Worm (Caenorhabditis elegans) whole organism, L3 larva: Measurements from ENCODE around the gene ZK1236.5.

ENCODE experiments used
- ZK546.5 ChIP-seq: sonication (generic microtip); optimal IDR thresholded peaks from 2 replicates; lab custom pipeline; 2017; ENCODE audit warnings: missing biosample characterization, missing genetic modification characterization
- aly-2 ChIP-seq: fragments of 150-350 bp; optimal IDR thresholded peaks from 2 replicates; lab custom pipeline; 2014; ENCODE audit warnings: missing biosample characterization, missing genetic modification characterization
- ama-1 ChIP-seq: fragments of 150-350 bp; optimal IDR thresholded peaks from 2 replicates; lab custom pipeline; 2018
- ceh-16 ChIP-seq: sonication (generic microtip); optimal IDR thresholded peaks from 2 replicates; lab custom pipeline; 2017; ENCODE audit warnings: missing biosample characterization, missing genetic modification characterization
- ceh-28 ChIP-seq: fragments of 150-350 bp; optimal IDR thresholded peaks from 2 replicates; lab custom pipeline; 2014; ENCODE audit warnings: missing biosample characterization, missing genetic modification reagents, missing genetic modification characterization
- ceh-82 ChIP-seq: fragments of 150-350 bp; optimal IDR thresholded peaks from 2 replicates; lab custom pipeline; 2014; ENCODE audit warnings: missing biosample characterization, missing genetic modification characterization
- ceh-9 ChIP-seq: sonication (generic microtip); optimal IDR thresholded peaks from 2 replicates; lab custom pipeline; 2018; ENCODE audit warnings: missing biosample characterization, missing genetic modification characterization
- daf-12 ChIP-seq: fragments of 150-350 bp; optimal IDR thresholded peaks from 2 replicates; lab custom pipeline; 2014; ENCODE audit warnings: missing biosample characterization, missing genetic modification reagents, missing genetic modification characterization
- egl-27 ChIP-seq: sonication (generic microtip); optimal IDR thresholded peaks from 4 replicates; lab custom pipeline; 2017; ENCODE audit warnings: missing biosample characterization, missing genetic modification reagents, missing genetic modification characterization
- egl-5 ChIP-seq: fragments of 150-350 bp; optimal IDR thresholded peaks from 2 replicates; lab custom pipeline; 2017; ENCODE audit warnings: missing biosample characterization, missing genetic modification reagents, missing genetic modification characterization, inconsistent platforms
- elt-1 ChIP-seq: fragments of 150-350 bp; optimal IDR thresholded peaks from 2 replicates; lab custom pipeline; 2014; ENCODE audit warnings: missing biosample characterization, missing genetic modification characterization
- elt-2 ChIP-seq: sonication (generic microtip); optimal IDR thresholded peaks from 2 replicates; lab custom pipeline; 2016; ENCODE audit warnings: missing genetic modification reagents, mild to moderate bottlenecking, missing genetic modification characterization, missing compliant biosample characterization
- elt-3 ChIP-seq, 3 experiments: fragments of 150-350 bp in 1 of 3; sonication (generic microtip) in 2 of 3; optimal IDR thresholded peaks; 2 replicates in 2 of 3; 4 replicates in 1 of 3; lab custom pipeline; 2014 to 2017; ENCODE audit warnings: missing biosample characterization in 3 of 3, missing genetic modification characterization in 3 of 3
- eor-1 ChIP-seq, 2 experiments: fragments of 150-350 bp; optimal IDR thresholded peaks; 2 replicates each; lab custom pipeline; 2014 to 2018; ENCODE audit warnings: missing biosample characterization in 2 of 2, missing genetic modification characterization in 2 of 2
- fkh-10 ChIP-seq: sonication (generic microtip); optimal IDR thresholded peaks from 2 replicates; lab custom pipeline; 2017; ENCODE audit warnings: missing biosample characterization, missing genetic modification reagents, missing genetic modification characterization
- fkh-2 ChIP-seq: fragments of 150-350 bp; optimal IDR thresholded peaks from 2 replicates; lab custom pipeline; 2014; ENCODE audit warnings: missing biosample characterization, missing genetic modification reagents, missing genetic modification characterization
- fos-1 ChIP-seq: fragments of 150-350 bp; optimal IDR thresholded peaks from 2 replicates; lab custom pipeline; 2014; ENCODE audit warnings: missing biosample characterization, missing genetic modification characterization
- hmg-11 ChIP-seq: sonication (generic microtip); optimal IDR thresholded peaks from 2 replicates; lab custom pipeline; 2016; ENCODE audit warnings: missing genetic modification characterization, missing compliant biosample characterization
- jun-1 ChIP-seq: fragments of 150-350 bp; optimal IDR thresholded peaks from 2 replicates; lab custom pipeline; 2014; ENCODE audit warnings: missing biosample characterization, missing genetic modification reagents, missing genetic modification characterization
- lin-15B ChIP-seq: fragments of 150-350 bp; optimal IDR thresholded peaks from 2 replicates; lab custom pipeline; 2014; ENCODE audit warnings: missing biosample characterization, missing genetic modification characterization
- lin-39 ChIP-seq: fragments of 150-350 bp; optimal IDR thresholded peaks from 2 replicates; lab custom pipeline; 2018; ENCODE audit warnings: missing biosample characterization, missing genetic modification reagents, missing genetic modification characterization
- lsy-12 ChIP-seq: sonication (generic microtip); optimal IDR thresholded peaks from 2 replicates; lab custom pipeline; 2016; ENCODE audit warnings: mild to moderate bottlenecking, missing genetic modification characterization, missing compliant biosample characterization
- mdl-1 ChIP-seq: fragments of 150-350 bp; optimal IDR thresholded peaks from 2 replicates; lab custom pipeline; 2014; ENCODE audit warnings: missing biosample characterization, missing genetic modification characterization
- mml-1 ChIP-seq: fragments of 150-350 bp; sonication (generic microtip); optimal IDR thresholded peaks from 3 replicates; lab custom pipeline; 2014; ENCODE audit warnings: missing biosample characterization, missing genetic modification characterization
- nfya-1 ChIP-seq: sonication (generic microtip); optimal IDR thresholded peaks from 2 replicates; lab custom pipeline; 2017; ENCODE audit warnings: missing genetic modification characterization, mild to moderate bottlenecking, missing compliant biosample characterization, antibody characterized with exemption, moderate library complexity; ENCODE audit not compliant: insufficient read depth
- nhr-12 ChIP-seq: fragments of 150-350 bp; optimal IDR thresholded peaks from 2 replicates; lab custom pipeline; 2014; ENCODE audit warnings: missing biosample characterization, missing genetic modification characterization
- nhr-23 ChIP-seq: fragments of 150-350 bp; optimal IDR thresholded peaks from 2 replicates; lab custom pipeline; 2014; ENCODE audit warnings: missing biosample characterization, missing genetic modification reagents, missing genetic modification characterization
- nhr-237 ChIP-seq: fragments of 150-350 bp; optimal IDR thresholded peaks from 2 replicates; lab custom pipeline; 2014; ENCODE audit warnings: missing biosample characterization, missing genetic modification characterization
- nhr-25 ChIP-seq: sonication (generic microtip); optimal IDR thresholded peaks from 2 replicates; lab custom pipeline; 2017; ENCODE audit warnings: missing biosample characterization, missing genetic modification characterization
- nhr-28 ChIP-seq: fragments of 150-350 bp; optimal IDR thresholded peaks from 2 replicates; lab custom pipeline; 2014; ENCODE audit warnings: missing biosample characterization, missing genetic modification characterization
- nhr-67 ChIP-seq: fragments of 150-350 bp; optimal IDR thresholded peaks from 2 replicates; lab custom pipeline; 2014; ENCODE audit warnings: missing biosample characterization, missing genetic modification characterization
- nhr-76 ChIP-seq: fragments of 150-350 bp; sonication (generic microtip); optimal IDR thresholded peaks from 5 replicates; lab custom pipeline; 2014; ENCODE audit warnings: missing biosample characterization, missing genetic modification characterization
- pha-4 ChIP-seq: fragments of 150-350 bp; optimal IDR thresholded peaks from 2 replicates; lab custom pipeline; 2014; ENCODE audit warnings: missing biosample characterization, missing genetic modification reagents, missing genetic modification characterization
- pqm-1 ChIP-seq: fragments of 150-350 bp; optimal IDR thresholded peaks from 2 replicates; lab custom pipeline; 2017; ENCODE audit warnings: missing biosample characterization, missing genetic modification characterization, inconsistent platforms
- sea-2 ChIP-seq: fragments of 150-350 bp; sonication (generic microtip); optimal IDR thresholded peaks from 4 replicates; lab custom pipeline; 2014; ENCODE audit warnings: missing biosample characterization, missing genetic modification reagents, missing genetic modification characterization
- skn-1 ChIP-seq: fragments of 150-350 bp; optimal IDR thresholded peaks from 2 replicates; lab custom pipeline; 2014; ENCODE audit warnings: missing biosample characterization, missing genetic modification characterization
- snpc-4 ChIP-seq: fragments of 150-350 bp; optimal IDR thresholded peaks from 2 replicates; lab custom pipeline; 2014; ENCODE audit warnings: missing biosample characterization, missing genetic modification characterization
- unc-39 ChIP-seq: sonication (generic microtip); optimal IDR thresholded peaks from 4 replicates; lab custom pipeline; 2017; ENCODE audit warnings: missing biosample characterization, missing genetic modification characterization
- unc-62 ChIP-seq: fragments of 150-350 bp; sonication (generic microtip); optimal IDR thresholded peaks from 4 replicates; lab custom pipeline; 2014; ENCODE audit warnings: missing biosample characterization, missing genetic modification reagents, missing genetic modification characterization
- zag-1 ChIP-seq: fragments of 150-350 bp; optimal IDR thresholded peaks from 2 replicates; lab custom pipeline; 2014; ENCODE audit warnings: missing biosample characterization, missing genetic modification characterization
- ztf-11 ChIP-seq: fragments of 150-350 bp; optimal IDR thresholded peaks from 2 replicates; lab custom pipeline; 2014; ENCODE audit warnings: missing biosample characterization, missing genetic modification characterization
- ztf-4 ChIP-seq: fragments of 150-350 bp; optimal IDR thresholded peaks from 2 replicates; lab custom pipeline; 2014; ENCODE audit warnings: missing biosample characterization, missing genetic modification characterization

ZK1236.5 gene

DNA sequence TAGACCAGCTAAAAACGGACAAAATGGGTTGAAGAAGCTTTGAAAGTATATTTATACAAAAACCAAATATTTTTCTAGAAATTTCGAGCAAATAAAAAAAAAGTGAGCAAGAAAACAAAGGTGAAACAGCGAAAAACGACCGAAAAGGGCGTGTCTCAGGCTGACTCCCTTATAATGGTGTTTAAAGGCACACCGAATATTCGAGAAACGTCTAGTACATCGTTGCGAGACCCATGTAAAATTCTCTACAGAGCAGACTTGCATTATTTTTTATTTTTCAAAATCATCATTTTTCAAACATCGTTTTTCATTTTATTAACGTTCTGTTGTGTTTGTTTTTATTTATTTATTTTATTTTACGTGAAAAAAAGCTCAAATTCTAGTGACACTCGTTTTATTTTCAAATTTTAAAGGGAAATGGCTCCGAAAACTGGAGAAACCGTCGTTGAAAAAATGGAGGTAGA lies 15.0 kb upstream of the ZK1236.5 start, which contains the start of gene rpn-3 (continued):
- TF ChIP-seq nhr-23 (tag; lab: Kevin White, UChicago) (peak; percentile 98), daf-12 (no peak), nhr-12 (tag; lab: Kevin White, UChicago) (no peak), eor-1 (tag; optimal IDR thresholded peaks at IDR 0.05; lab: Kevin White, UChicago) (peak in 1 of 2 experiments; percentile 89)
- TF ChIP-seq, all 47 proteins: peak for 36

- no peak for TF ChIP-seq ztf-4
- no peak for TF ChIP-seq egl-27 (tag; lab: Kevin White, UChicago)
- TF ChIP-seq sea-2 (GFP tag; lab: Kevin White, UChicago) = no peak
- no peak for TF ChIP-seq mml-1
- TF ChIP-seq nhr-25 (tag; lab: Kevin White, UChicago) = no peak
- no peak for TF ChIP-seq lsy-12 (tag; lab: Kevin White, UChicago)
- TF ChIP-seq ZK546.5 (tag; lab: Kevin White, UChicago) = no peak
- no peak for TF ChIP-seq ceh-16 (tag; lab: Kevin White, UChicago)
- no peak for TF ChIP-seq unc-62
- TF ChIP-seq aly-2 = no peak
- no peak for TF ChIP-seq nhr-237 (tag; lab: Kevin White, UChicago)
- no peak for TF ChIP-seq nhr-76 (tag; lab: Kevin White, UChicago)
- TF ChIP-seq jun-1 = no peak
- TF ChIP-seq mdl-1 (tag; lab: Kevin White, UChicago) = no peak
- no peak for TF ChIP-seq fkh-10 (GFP tag; lab: Kevin White, UChicago)
- no peak for TF ChIP-seq eor-1 (tag; optimal IDR thresholded peaks at IDR 0.05; lab: Kevin White, UChicago)
- TF ChIP-seq nhr-67 = no peak
These were observed 14.5 kb upstream of the ZK1236.5 start, which contains the start of gene hsp-110 for ce11 chrIII:8446534-8446933. Gene hsp-110, minus strand, starts transcription at chrIII:8446909.

- peak; percentile 16 for TF ChIP-seq pha-4 (tag; lab: Kevin White, UChicago)
- no peak for TF ChIP-seq lin-39 (tag; lab: Kevin White, UChicago)
- peak; percentile 81 for TF ChIP-seq ama-1 (lab: Kevin White, UChicago)
These were observed 14.0 kb upstream of the ZK1236.5 start for ce11 chrIII:8446061-8446460.

DNA sequence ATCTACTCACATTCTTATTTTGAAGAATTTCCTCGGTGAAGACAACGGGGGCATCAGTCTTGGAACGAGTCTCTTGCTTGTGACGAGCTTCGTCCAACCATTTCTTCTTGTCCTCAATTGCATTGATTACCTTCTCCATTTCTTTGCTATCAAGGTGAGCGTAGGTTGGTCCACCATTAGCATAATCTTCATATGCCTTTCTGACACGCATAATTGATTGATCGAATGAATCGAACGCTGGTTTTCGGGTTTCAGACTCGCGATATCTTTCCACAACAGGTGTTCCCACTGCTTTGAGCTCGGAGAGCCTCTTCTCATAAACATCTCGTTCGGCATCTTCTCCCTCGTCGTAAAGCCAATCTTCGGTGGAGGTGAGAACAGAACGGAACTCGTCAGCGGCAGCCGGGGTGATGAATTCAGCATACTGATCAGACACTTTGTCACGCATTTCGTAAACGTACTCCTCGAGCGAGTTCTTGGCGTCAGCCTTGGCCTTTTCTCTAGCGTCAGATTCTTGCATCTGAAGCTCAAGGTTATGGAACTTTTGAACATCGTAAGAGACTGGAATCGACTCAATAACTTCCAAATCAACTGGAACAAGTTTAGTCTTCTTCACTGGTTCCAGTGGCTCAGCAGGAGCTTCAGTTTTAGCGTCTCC lies 12.5 kb upstream of the ZK1236.5 start:
- TF ChIP-seq elt-1 (no peak), ceh-82 (tag; lab: Kevin White, UChicago) (no peak), ama-1 (lab: Kevin White, UChicago) (peak; percentile 27)
- TF ChIP-seq, all 47 proteins: peak for 1

ce11 chrIII:8443557-8444131 lies 11.6 kb upstream of the ZK1236.5 start, which contains the start of gene ufbp-1:
Gene ufbp-1, minus strand, starts transcription at chrIII:8443607.
- TF ChIP-seq nhr-76 (tag; lab: Kevin White, UChicago) = no peak
- TF ChIP-seq lsy-12 (tag; lab: Kevin White, UChicago) = peak; percentile 67
- no peak for TF ChIP-seq sea-2 (GFP tag; lab: Kevin White, UChicago)
- TF ChIP-seq fos-1 = peak; percentile 9
- no peak for TF ChIP-seq ztf-11 (tag; lab: Kevin White, UChicago)
- no peak for TF ChIP-seq egl-5 (tag; lab: Kevin White, UChicago)
- TF ChIP-seq nhr-67 = no peak
- no peak for TF ChIP-seq skn-1 (tag; lab: Kevin White, UChicago)
- peak; percentile 94 for TF ChIP-seq nfya-1 (tag; lab: Kevin White, UChicago)
- no peak for TF ChIP-seq unc-62
- TF ChIP-seq nhr-23 (tag; lab: Kevin White, UChicago) = peak; percentile 31
- TF ChIP-seq ceh-28 = no peak
- TF ChIP-seq hmg-11 = peak; percentile 20
- no peak for TF ChIP-seq elt-3 (tag; optimal IDR thresholded peaks at IDR 0.05; lab: Kevin White, UChicago)
- TF ChIP-seq ceh-9 = no peak
- no peak for TF ChIP-seq elt-1
- no peak for TF ChIP-seq egl-27 (tag; lab: Kevin White, UChicago)
- no peak for TF ChIP-seq ceh-82 (tag; lab: Kevin White, UChicago)
- peak; percentile 69 for TF ChIP-seq elt-2 (tag; lab: Kevin White, UChicago)
- peak; percentile 11 for TF ChIP-seq lin-39 (tag; lab: Kevin White, UChicago)
- peak; percentile 33 for TF ChIP-seq snpc-4
- TF ChIP-seq pqm-1 (tag; lab: Kevin White, UChicago) = no peak
- no peak for TF ChIP-seq fkh-10 (GFP tag; lab: Kevin White, UChicago)
- TF ChIP-seq zag-1 (tag; lab: Kevin White, UChicago) = no peak
- no peak for TF ChIP-seq fkh-2 (tag; lab: Kevin White, UChicago)
- no peak for TF ChIP-seq nhr-12 (tag; lab: Kevin White, UChicago)
- no peak for TF ChIP-seq daf-12
- TF ChIP-seq nhr-237 (tag; lab: Kevin White, UChicago) = no peak
- no peak for TF ChIP-seq unc-39 (tag; lab: Kevin White, UChicago)
- TF ChIP-seq mdl-1 (tag; lab: Kevin White, UChicago) = no peak
- no peak for TF ChIP-seq nhr-28 (tag; lab: Kevin White, UChicago)
- TF ChIP-seq ceh-16 (tag; lab: Kevin White, UChicago) = peak; percentile 66
- peak; percentile 53 for TF ChIP-seq lin-15B (tag; lab: Kevin White, UChicago)
- TF ChIP-seq eor-1 (tag; optimal IDR thresholded peaks at IDR 0.05; lab: Kevin White, UChicago) = peak in 1 of 2 experiments; percentile 71
- no peak for TF ChIP-seq jun-1
